Fruit fly (Drosophila melanogaster) whole organism, embryonic: Measurements from ENCODE around the gene CG12420.

Experiments used
- B-H1 ChIP-seq: fragments of 200-800 bp; sonication (Bioruptor generic); IDR thresholded peaks from 3 replicates; pipeline ENCODE4 v1.3.6; 2022; ENCODE audit warnings: missing biosample characterization, missing genetic modification characterization
- CG10654 ChIP-seq: fragments of 200-800 bp; sonication (Bioruptor generic); optimal IDR thresholded peaks from 2 replicates; lab custom pipeline; 2016; ENCODE audit warnings: missing biosample characterization, missing genetic modification characterization
- CG11398 ChIP-seq: fragments of 200-800 bp; sonication (Bioruptor generic); optimal IDR thresholded peaks from 2 replicates; lab custom pipeline; 2016; ENCODE audit warnings: missing biosample characterization, missing genetic modification characterization
- CG1233 ChIP-seq: fragments of 200-800 bp; sonication (Bioruptor generic); optimal IDR thresholded peaks from 4 replicates; lab custom pipeline; 2018; ENCODE audit warnings: missing biosample characterization, mild to moderate bottlenecking, missing genetic modification characterization
- CG12391 ChIP-seq: fragments of 200-800 bp; sonication (Bioruptor generic); optimal IDR thresholded peaks from 3 replicates; lab custom pipeline; 2018; ENCODE audit warnings: missing biosample characterization, mild to moderate bottlenecking, missing genetic modification characterization, moderate library complexity
- CG1529 ChIP-seq: fragments of 200-800 bp; sonication (Bioruptor generic); optimal IDR thresholded peaks from 3 replicates; lab custom pipeline; 2018; ENCODE audit warnings: missing biosample characterization, missing genetic modification characterization
- CG3726 ChIP-seq: fragments of 200-800 bp; sonication (Bioruptor generic); IDR thresholded peaks from 3 replicates; pipeline ENCODE4, ENCODE4 v1.3.6; 2022; ENCODE audit warnings: missing biosample characterization, missing genetic modification characterization
- CG3838 ChIP-seq: fragments of 200-800 bp; sonication (Bioruptor generic); optimal IDR thresholded peaks from 3 replicates; lab custom pipeline; 2016; ENCODE audit warnings: missing biosample characterization, missing genetic modification characterization
- CG4282 ChIP-seq: fragments of 200-800 bp; sonication (Bioruptor generic); optimal IDR thresholded peaks from 2 replicates; lab custom pipeline; 2016; ENCODE audit warnings: missing biosample characterization, missing genetic modification characterization
- CG6654 ChIP-seq: fragments of 200-800 bp; sonication (Bioruptor generic); optimal IDR thresholded peaks from 2 replicates; lab custom pipeline; 2017; ENCODE audit warnings: missing biosample characterization, mild to moderate bottlenecking, missing genetic modification characterization
- CG7839 ChIP-seq: fragments of 200-800 bp; sonication (Bioruptor generic); optimal IDR thresholded peaks from 3 replicates; lab custom pipeline; 2018; ENCODE audit warnings: missing biosample characterization, mild to moderate bottlenecking, missing genetic modification characterization, moderate library complexity
- CG9437 ChIP-seq: fragments of 200-800 bp; sonication (Bioruptor generic); optimal IDR thresholded peaks from 2 replicates; lab custom pipeline; 2018; ENCODE audit warnings: missing biosample characterization, mild to moderate bottlenecking, missing genetic modification characterization
- CoRest ChIP-seq: fragments of 200-800 bp; sonication (Bioruptor generic); optimal IDR thresholded peaks from 3 replicates; lab custom pipeline; 2018; ENCODE audit warnings: missing biosample characterization, mild to moderate bottlenecking, missing genetic modification characterization, moderate library complexity
- Eip74EF ChIP-seq, 2 experiments: fragments of 200-800 bp in 1 of 2; fragments of >200 bp in 1 of 2; sonication (Bioruptor generic) in 1 of 2; optimal IDR thresholded peaks; 2 replicates each; lab custom pipeline; 2017 to 2019; ENCODE audit warnings: missing biosample characterization in 2 of 2, missing genetic modification characterization in 2 of 2, mild to moderate bottlenecking in 1 of 2, moderate library complexity in 1 of 2
- Hmr ChIP-seq: fragments of 200-800 bp; sonication (Bioruptor generic); optimal IDR thresholded peaks from 3 replicates; lab custom pipeline; 2017; ENCODE audit warnings: mild to moderate bottlenecking, missing biosample characterization, missing genetic modification reagents, missing genetic modification characterization
- Jarid2 ChIP-seq: fragments of 200-800 bp; sonication (Bioruptor generic); optimal IDR thresholded peaks from 3 replicates; lab custom pipeline; 2017; ENCODE audit warnings: mild to moderate bottlenecking, missing biosample characterization, missing genetic modification reagents, missing genetic modification characterization
- Kr ChIP-seq: fragments of 200-800 bp; sonication (Bioruptor generic); optimal IDR thresholded peaks from 2 replicates; lab custom pipeline; 2017; ENCODE audit warnings: missing biosample characterization, mild to moderate bottlenecking, missing genetic modification characterization
- MBD-R2 ChIP-seq: fragments of 200-800 bp; sonication (Bioruptor generic); IDR thresholded peaks from 2 replicates; pipeline ENCODE4 v1.3.6; 2022; ENCODE audit warnings: missing biosample characterization, missing genetic modification characterization
- NK7.1 ChIP-seq: fragments of 200-800 bp; sonication (Bioruptor generic); optimal IDR thresholded peaks from 3 replicates; lab custom pipeline; 2016; ENCODE audit warnings: missing biosample characterization, missing genetic modification characterization
- Oaz ChIP-seq: fragments of 200-800 bp; sonication (Bioruptor generic); IDR thresholded peaks from 2 replicates; pipeline ENCODE4 v1.3.6; 2022; ENCODE audit warnings: missing biosample characterization, missing genetic modification characterization
- Rx ChIP-seq: fragments of 200-800 bp; sonication (Bioruptor generic); IDR thresholded peaks from 2 replicates; pipeline ENCODE4 v1.3.6; 2022; ENCODE audit warnings: missing biosample characterization, missing genetic modification characterization
- Sox100B ChIP-seq: fragments of 200-800 bp; sonication (Bioruptor generic); optimal IDR thresholded peaks from 3 replicates; lab custom pipeline; 2018; ENCODE audit warnings: missing biosample characterization, mild to moderate bottlenecking, missing genetic modification characterization
- TFAM ChIP-seq: fragments of 200-800 bp; sonication (Bioruptor generic); optimal IDR thresholded peaks from 2 replicates; lab custom pipeline; 2017; ENCODE audit warnings: missing biosample characterization, missing genetic modification characterization, inconsistent platforms
- Vsx1 ChIP-seq: fragments of 200-800 bp; sonication (Bioruptor generic); optimal IDR thresholded peaks from 2 replicates; lab custom pipeline; 2017; ENCODE audit warnings: missing biosample characterization, mild to moderate bottlenecking, missing genetic modification characterization, missing genetic modification reagents
- abd-A ChIP-seq: fragments of 200-800 bp; sonication (Bioruptor generic); optimal IDR thresholded peaks from 3 replicates; lab custom pipeline; 2019; ENCODE audit warnings: missing biosample characterization, mild to moderate bottlenecking, missing genetic modification characterization, moderate library complexity
- ara ChIP-seq: fragments of 200-800 bp; sonication (Bioruptor generic); IDR thresholded peaks from 2 replicates; pipeline ENCODE4 v1.3.6; 2022; ENCODE audit warnings: missing biosample characterization, missing genetic modification characterization
- bsh ChIP-seq, 2 experiments: fragments of 200-800 bp; sonication (Bioruptor generic); optimal IDR thresholded peaks; 2 replicates each; lab custom pipeline; 2017 to 2018; ENCODE audit warnings: mild to moderate bottlenecking in 2 of 2, missing biosample characterization in 2 of 2, missing genetic modification characterization in 2 of 2, moderate library complexity in 1 of 2
- caup ChIP-seq: fragments of 200-800 bp; sonication (Bioruptor generic); optimal IDR thresholded peaks from 3 replicates; lab custom pipeline; 2017; ENCODE audit warnings: missing biosample characterization, mild to moderate bottlenecking, missing genetic modification characterization, moderate library complexity; ENCODE audit not compliant: severe bottlenecking
- crc ChIP-seq: fragments of 200-800 bp; sonication (Bioruptor generic); optimal IDR thresholded peaks from 2 replicates; lab custom pipeline; 2016; ENCODE audit warnings: missing biosample characterization, missing genetic modification characterization
- dmrt11E ChIP-seq: fragments of 200-800 bp; sonication (Bioruptor generic); optimal IDR thresholded peaks from 3 replicates; lab custom pipeline; 2018; ENCODE audit warnings: missing biosample characterization, mild to moderate bottlenecking, missing genetic modification characterization, moderate library complexity
- emc ChIP-seq: fragments of 200-800 bp; sonication (Bioruptor generic); optimal IDR thresholded peaks from 2 replicates; lab custom pipeline; 2016; ENCODE audit warnings: missing biosample characterization, missing genetic modification characterization
- ems ChIP-seq: fragments of 200-800 bp; sonication (Bioruptor generic); optimal IDR thresholded peaks from 3 replicates; lab custom pipeline; 2016; ENCODE audit warnings: missing biosample characterization, missing genetic modification characterization
- esg ChIP-seq: fragments of 200-800 bp; sonication (Bioruptor generic); conservative IDR thresholded peaks from 2 replicates; pipeline ENCODE4 v1.3.6; 2022; ENCODE audit warnings: missing biosample characterization, missing genetic modification characterization
- ewg ChIP-seq: fragments of 200-800 bp; sonication (Bioruptor generic); optimal IDR thresholded peaks from 3 replicates; lab custom pipeline; 2017; ENCODE audit warnings: mild to moderate bottlenecking, missing biosample characterization, missing genetic modification reagents, missing genetic modification characterization
- fd102C ChIP-seq: fragments of 200-800 bp; sonication (Bioruptor generic); optimal IDR thresholded peaks from 2 replicates; lab custom pipeline; 2018; ENCODE audit warnings: missing biosample characterization, mild to moderate bottlenecking, missing genetic modification characterization, moderate library complexity
- fd3F ChIP-seq: fragments of 200-800 bp; sonication (Bioruptor generic); optimal IDR thresholded peaks from 2 replicates; lab custom pipeline; 2018; ENCODE audit warnings: missing biosample characterization, mild to moderate bottlenecking, missing genetic modification characterization, moderate library complexity
- fru ChIP-seq: fragments of >200 bp; optimal IDR thresholded peaks from 2 replicates; lab custom pipeline; 2017
- nmo ChIP-seq: fragments of 200-800 bp; sonication (Bioruptor generic); optimal IDR thresholded peaks from 2 replicates; lab custom pipeline; 2018; ENCODE audit warnings: missing biosample characterization, mild to moderate bottlenecking, missing genetic modification characterization, moderate library complexity
- phol ChIP-seq: fragments of 200-800 bp; sonication (Bioruptor generic); optimal IDR thresholded peaks from 3 replicates; lab custom pipeline; 2018; ENCODE audit warnings: missing biosample characterization, mild to moderate bottlenecking, missing genetic modification characterization, moderate library complexity
- pros ChIP-seq: fragments of 200-800 bp; sonication (Bioruptor generic); optimal IDR thresholded peaks from 3 replicates; lab custom pipeline; 2019; ENCODE audit warnings: missing biosample characterization, mild to moderate bottlenecking, missing genetic modification characterization, moderate library complexity
- so ChIP-seq: fragments of 200-800 bp; sonication (Bioruptor generic); IDR thresholded peaks from 3 replicates; pipeline ENCODE4 v1.3.6; 2022; ENCODE audit warnings: missing biosample characterization, missing genetic modification characterization
- toy ChIP-seq: fragments of 200-800 bp; sonication (Bioruptor generic); IDR thresholded peaks from 2 replicates; pipeline ENCODE4 v1.3.6; 2022; ENCODE audit warnings: missing biosample characterization, missing genetic modification characterization
- ttk ChIP-seq: fragments of 200-800 bp; sonication (Bioruptor generic); IDR thresholded peaks from 2 replicates; pipeline ENCODE4 v2.1.2; 2022; ENCODE audit warnings: missing biosample characterization, missing genetic modification characterization
- tx ChIP-seq: fragments of 200-800 bp; sonication (Bioruptor generic); optimal IDR thresholded peaks from 2 replicates; lab custom pipeline; 2016; ENCODE audit warnings: missing biosample characterization, missing genetic modification characterization
- unc-4 ChIP-seq: fragments of 200-800 bp; sonication (Bioruptor generic); IDR thresholded peaks from 2 replicates; pipeline ENCODE4 v1.3.6; 2022; ENCODE audit warnings: missing biosample characterization, missing genetic modification characterization; ENCODE audit not compliant: partially characterized antibody
- vfl ChIP-seq: fragments of 200-800 bp; sonication (Bioruptor generic); optimal IDR thresholded peaks from 2 replicates; lab custom pipeline; 2016; ENCODE audit warnings: missing biosample characterization, missing genetic modification characterization
- vvl ChIP-seq: fragments of 200-800 bp; sonication (Bioruptor generic); IDR thresholded peaks from 2 replicates; pipeline ENCODE4 v1.3.6; 2022; ENCODE audit warnings: missing biosample characterization, missing genetic modification characterization
- zen2 ChIP-seq: fragments of 200-800 bp; sonication (Bioruptor generic); IDR thresholded peaks from 3 replicates; pipeline ENCODE4 v1.3.6; 2022; ENCODE audit warnings: missing biosample characterization, missing genetic modification characterization; ENCODE audit not compliant: partially characterized antibody
- zf30C ChIP-seq: fragments of 200-800 bp; sonication (Bioruptor generic); optimal IDR thresholded peaks from 3 replicates; lab custom pipeline; 2018; ENCODE audit warnings: missing biosample characterization, mild to moderate bottlenecking, missing genetic modification characterization

CG12420 gene

DNA sequence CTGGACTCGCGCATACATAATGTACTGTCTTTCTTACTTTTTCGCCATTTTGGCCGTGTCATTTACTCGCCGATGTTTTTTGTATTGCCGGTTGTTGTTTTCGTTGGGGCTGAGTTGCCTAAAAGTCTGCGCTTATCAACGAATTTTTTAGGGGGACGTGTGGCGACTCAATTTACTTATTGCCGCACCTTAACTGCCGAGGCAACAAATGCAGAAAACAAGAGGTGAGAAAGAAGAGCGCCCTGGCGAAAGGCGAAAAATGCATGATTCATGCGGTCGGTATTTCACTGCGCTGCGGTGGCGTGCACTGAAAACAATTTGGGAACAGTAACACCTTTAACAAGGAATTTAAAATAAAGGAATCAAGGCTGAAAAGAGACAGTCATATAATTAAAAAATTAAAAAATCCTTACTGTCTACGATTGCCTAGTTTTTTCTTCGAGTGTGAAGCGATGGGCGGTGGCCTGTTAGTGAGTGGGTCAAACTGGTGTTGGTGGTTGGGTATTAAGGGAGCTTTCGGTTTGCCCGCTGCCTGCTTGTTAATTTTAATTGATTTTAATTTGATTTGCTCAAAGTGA is 46.5 kb downstream of the CG12420 start (continued):
- no peak for TF ChIP-seq fd102C (GFP tag; lab: Kevin White, UChicago)
- TF ChIP-seq CG4282 (GFP tag; lab: Kevin White, UChicago) = no peak
- TF ChIP-seq Vsx1 (GFP tag; lab: Kevin White, UChicago) = no peak
- no peak for TF ChIP-seq NK7.1 (GFP tag; lab: Kevin White, UChicago)
- TF ChIP-seq dmrt11E = no peak
- TF ChIP-seq CG7839 (tag; lab: Kevin White, UChicago) = peak; percentile 75
- no peak for TF ChIP-seq unc-4
- TF ChIP-seq vfl = no peak
- no peak for TF ChIP-seq CG9437 (GFP tag; lab: Kevin White, UChicago)
- no peak for TF ChIP-seq abd-A (tag; lab: Kevin White, UChicago)
- TF ChIP-seq B-H1 (GFP tag; lab: Robert Waterston, UW) = peak; percentile 70
- peak; percentile 43 for TF ChIP-seq MBD-R2
- peak; percentile 50; the same call in 1 of the 2 replicates for TF ChIP-seq Oaz (GFP tag; lab: Robert Waterston, UW)
- TF ChIP-seq phol (tag; lab: Kevin White, UChicago) = peak; percentile 64
- TF ChIP-seq Hmr (GFP tag; lab: Kevin White, UChicago) = peak; percentile 59
- TF ChIP-seq Jarid2 (GFP tag; lab: Kevin White, UChicago) = no peak
- TF ChIP-seq Kr (GFP tag; lab: Kevin White, UChicago) = no peak
- TF ChIP-seq ewg (GFP tag; lab: Kevin White, UChicago) = peak; percentile 58
- TF ChIP-seq CG11398 = peak; percentile 20
- no peak for TF ChIP-seq pros (GFP tag; lab: Kevin White, UChicago)
- no peak for TF ChIP-seq CG1233 (GFP tag; lab: Kevin White, UChicago)
- peak; percentile 71 for TF ChIP-seq ara (GFP tag; lab: Robert Waterston, UW)
- TF ChIP-seq CG12391 (tag; lab: Kevin White, UChicago) = peak; percentile 60
- peak; percentile 25 for TF ChIP-seq TFAM (GFP tag; lab: Kevin White, UChicago)
- no peak for TF ChIP-seq fru (lab: Kevin White, UChicago)
- peak; percentile 76 for TF ChIP-seq so (GFP tag; lab: Robert Waterston, UW)
- no peak for TF ChIP-seq zf30C (GFP tag; lab: Kevin White, UChicago)
- peak; percentile 35 for TF ChIP-seq CG6654 (GFP tag; lab: Kevin White, UChicago)
- no peak for TF ChIP-seq tx
- peak in 1 of 2 experiments; percentile 71 for TF ChIP-seq bsh (GFP tag; optimal IDR thresholded peaks at IDR 0.05; lab: Kevin White, UChicago)
- TF ChIP-seq esg = peak; percentile 83
- 0 out of 3 replicates have a peak, but pooled peaks have one; percentile 55 for TF ChIP-seq CG3726 (GFP tag; lab: Robert Waterston, UW)
- peak; percentile 34 for TF ChIP-seq emc
- peak; percentile 9 for TF ChIP-seq Sox100B (GFP tag; lab: Kevin White, UChicago)
- peak; percentile 41 for TF ChIP-seq CG3838 (GFP tag; lab: Kevin White, UChicago)
- TF ChIP-seq zen2 (GFP tag; lab: Robert Waterston, UW) = no peak
- peak; percentile 83 for TF ChIP-seq ttk (GFP tag; lab: Robert Waterston, UW)
- TF ChIP-seq CG10654 (GFP tag; lab: Kevin White, UChicago) = peak; percentile 30
- TF ChIP-seq ems (GFP tag; lab: Kevin White, UChicago) = peak; percentile 78
- TF ChIP-seq toy = peak; percentile 29; the same call in 1 of the 2 replicates
- peak; percentile 20 for TF ChIP-seq caup (GFP tag; lab: Kevin White, UChicago)
- no peak for TF ChIP-seq crc
- peak; percentile 44 for TF ChIP-seq CG1529
- peak; percentile 63 for TF ChIP-seq nmo
- no peak for TF ChIP-seq Eip74EF (GFP tag; optimal IDR thresholded peaks at IDR 0.05; lab: Kevin White, UChicago)
- peak; percentile 64; the same call in 1 of the 2 replicates for TF ChIP-seq Rx (GFP tag; lab: Robert Waterston, UW)
- TF ChIP-seq fd3F = peak; percentile 41
- peak; percentile 42 for TF ChIP-seq CoRest (tag; lab: Kevin White, UChicago)
- peak; percentile 90 for TF ChIP-seq vvl (GFP tag; lab: Robert Waterston, UW)
